Fruit fly (Drosophila melanogaster): ENCODE results near the gene CG14864.

Gene CG14864

DNA sequence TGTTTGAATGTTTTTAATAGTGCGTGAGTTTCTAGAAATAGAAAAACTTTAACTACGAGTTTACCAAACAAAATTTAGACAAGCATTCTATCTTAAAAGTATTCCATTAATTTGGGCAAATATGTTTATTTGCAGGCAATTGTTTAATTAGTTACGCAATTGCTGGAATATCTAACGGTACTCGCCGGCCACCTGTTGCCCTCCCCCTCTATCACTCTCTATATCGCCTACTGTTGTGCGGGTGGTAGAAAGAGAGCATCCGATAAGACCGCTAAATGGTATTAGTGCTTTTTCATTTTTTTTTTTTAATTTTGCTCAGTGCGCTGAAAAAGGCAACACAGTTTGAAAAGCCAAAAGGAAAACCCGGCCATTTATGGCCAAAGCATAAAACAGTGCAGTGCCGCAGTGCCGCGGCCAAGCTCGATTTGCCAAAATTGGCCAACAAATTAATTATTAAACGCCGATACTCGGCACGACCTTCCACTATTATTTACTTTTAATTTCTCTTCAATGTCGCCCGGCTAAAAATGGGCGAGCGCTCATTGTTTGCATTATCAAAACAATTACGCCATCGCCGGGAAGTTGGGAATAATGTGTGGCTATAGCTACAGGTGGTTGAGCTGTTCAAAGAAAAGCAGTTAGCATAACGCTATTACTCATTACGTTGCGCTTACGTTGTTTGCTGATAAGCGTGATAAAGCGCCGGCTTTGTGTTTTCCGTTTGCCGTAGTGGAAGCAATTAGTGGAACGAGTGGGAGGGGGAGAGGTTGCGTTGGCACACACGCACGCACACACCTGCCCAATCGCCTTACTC, 21.7 kb upstream of the CG14864 start:
- TF ChIP-seq Scr (GFP tag; IDR thresholded peaks at IDR 0.05; ENCODE audit: partially characterized antibody) (no peak), CG31388 (GFP tag; optimal IDR thresholded peaks at IDR 0.05) (no peak), NC2β (GFP tag; optimal IDR thresholded peaks at IDR 0.05) (no peak), CG14667 (GFP tag; IDR thresholded peaks at IDR 0.05) (no peak), Fer1 (GFP tag; optimal IDR thresholded peaks at IDR 0.05) (no peak), Lim3 (GFP tag; IDR thresholded peaks at IDR 0.05) (no peak), trh (GFP tag; optimal IDR thresholded peaks at IDR 0.05) (no peak), sens (GFP tag) (peak; percentile 74), Hr78 (GFP tag; optimal IDR thresholded peaks at IDR 0.05) (no peak), pfk (GFP tag; optimal IDR thresholded peaks at IDR 0.05) (no peak), wek (GFP tag; optimal IDR thresholded peaks at IDR 0.05) (no peak), CG7786 (GFP tag; optimal IDR thresholded peaks at IDR 0.05) (no peak), CG6854 (GFP tag; optimal IDR thresholded peaks at IDR 0.05) (no peak), her (GFP tag; optimal IDR thresholded peaks at IDR 0.05) (no peak), CG8089 (GFP tag; optimal IDR thresholded peaks at IDR 0.05) (no peak), CkIIα-i1 (GFP tag; IDR thresholded peaks at IDR 0.05) (no peak), Myb (GFP tag; optimal IDR thresholded peaks at IDR 0.05) (no peak), CG9932 (GFP tag; IDR thresholded peaks at IDR 0.05) (no peak), Pdp1 (GFP tag; optimal IDR thresholded peaks at IDR 0.05) (peak in 1 of 2 experiments; percentile 75), kah (GFP tag; optimal IDR thresholded peaks at IDR 0.05) (peak; percentile 78), Ada2b (GFP tag; IDR thresholded peaks at IDR 0.05) (no peak), CTCF (GFP tag; optimal IDR thresholded peaks at IDR 0.05) (no peak), CG4282 (GFP tag; optimal IDR thresholded peaks at IDR 0.05) (no peak), CG15601 (tag; optimal IDR thresholded peaks at IDR 0.05) (no peak), CG17359 (tag; optimal IDR thresholded peaks at IDR 0.05) (no peak), da (GFP tag; optimal IDR thresholded peaks at IDR 0.05) (no peak), dmrt99B (tag; optimal IDR thresholded peaks at IDR 0.05) (no peak), gfzf (GFP tag; optimal IDR thresholded peaks at IDR 0.05) (no peak), Nf-YB (GFP tag; optimal IDR thresholded peaks at IDR 0.05) (no peak), CG12744 (GFP tag; optimal IDR thresholded peaks at IDR 0.05) (no peak), CG30431 (GFP tag; optimal IDR thresholded peaks at IDR 0.05) (no peak), CG4617 (GFP tag; optimal IDR thresholded peaks at IDR 0.05; ENCODE audit: borderline replicate concordance) (no peak), esg (GFP tag; conservative IDR thresholded peaks at IDR 0.05) (no peak), Oaz (GFP tag; IDR thresholded peaks at IDR 0.05) (no peak), CG15073 (GFP tag; optimal IDR thresholded peaks at IDR 0.05) (no peak), nom (GFP tag; optimal IDR thresholded peaks at IDR 0.05) (peak; percentile 12), HHEX (GFP tag; optimal IDR thresholded peaks at IDR 0.05) (no peak), CG17912 (GFP tag; optimal IDR thresholded peaks at IDR 0.05) (peak; percentile 32), cwo (GFP tag; optimal IDR thresholded peaks at IDR 0.05) (peak; percentile 25), CG30403 (GFP tag; optimal IDR thresholded peaks at IDR 0.05) (no peak), sima (GFP tag; optimal IDR thresholded peaks at IDR 0.05) (no peak), CG2678 (tag; optimal IDR thresholded peaks at IDR 0.05) (no peak), CG11695 (GFP tag; IDR thresholded peaks at IDR 0.05) (no peak), Sox102F (GFP tag; optimal IDR thresholded peaks at IDR 0.05) (no peak), CG16779 (GFP tag; IDR thresholded peaks at IDR 0.05) (no peak), bsh (GFP tag; optimal IDR thresholded peaks at IDR 0.05) (no peak), Aef1 (GFP tag; IDR thresholded peaks at IDR 0.05) (no peak), CG10565 (GFP tag; optimal IDR thresholded peaks at IDR 0.05) (no peak), repo (GFP tag; optimal IDR thresholded peaks at IDR 0.05) (no peak), CG1529 (GFP tag; optimal IDR thresholded peaks at IDR 0.05) (no peak)

All from whole organism, embryonic.